Fruit fly (Drosophila melanogaster) whole organism, pupa: Measurements from ENCODE around the gene Ccn.

ENCODE experiments used
- CG10348 ChIP-seq: fragments of 200-800 bp; sonication (Bioruptor generic); IDR thresholded peaks from 2 replicates; pipeline ENCODE4 v1.3.6; 2022; ENCODE audit warnings: missing biosample characterization, missing genetic modification characterization
- CG12605 ChIP-seq: fragments of 200-800 bp; sonication (Bioruptor generic); IDR thresholded peaks from 2 replicates; pipeline ENCODE4 v1.3.6; 2022; ENCODE audit warnings: missing biosample characterization, missing genetic modification characterization
- CG13204 ChIP-seq: fragments of 200-800 bp; sonication (Bioruptor generic); optimal IDR thresholded peaks from 2 replicates; lab custom pipeline; 2018; ENCODE audit warnings: missing biosample characterization, mild to moderate bottlenecking, missing genetic modification characterization, moderate library complexity
- CG14655 ChIP-seq: fragments of 200-800 bp; sonication (Bioruptor generic); optimal IDR thresholded peaks from 3 replicates; lab custom pipeline; 2017; ENCODE audit warnings: mild to moderate bottlenecking, missing biosample characterization, missing genetic modification reagents, missing genetic modification characterization
- CG15710 ChIP-seq: fragments of 200-800 bp; sonication (Bioruptor generic); optimal IDR thresholded peaks from 2 replicates; lab custom pipeline; 2018; ENCODE audit warnings: missing biosample characterization, mild to moderate bottlenecking, missing genetic modification characterization, moderate library complexity
- CG17806 ChIP-seq: fragments of 200-800 bp; sonication (Bioruptor generic); optimal IDR thresholded peaks from 2 replicates; lab custom pipeline; 2018; ENCODE audit warnings: missing biosample characterization, mild to moderate bottlenecking, missing genetic modification characterization, moderate library complexity
- CG32121 ChIP-seq: fragments of 200-800 bp; sonication (Bioruptor generic); IDR thresholded peaks from 2 replicates; pipeline ENCODE4 v1.3.6; 2022; ENCODE audit warnings: missing biosample characterization, missing genetic modification characterization
- CG34367 ChIP-seq: fragments of 200-800 bp; sonication (Bioruptor generic); optimal IDR thresholded peaks from 2 replicates; lab custom pipeline; 2018; ENCODE audit warnings: missing biosample characterization, mild to moderate bottlenecking, missing genetic modification characterization
- CG4496 ChIP-seq: fragments of 200-800 bp; sonication (Bioruptor generic); IDR thresholded peaks from 3 replicates; pipeline ENCODE4 v1.3.6; 2022; ENCODE audit warnings: missing biosample characterization, missing genetic modification characterization
- CG8159 ChIP-seq: fragments of 200-800 bp; sonication (Bioruptor generic); optimal IDR thresholded peaks from 3 replicates; lab custom pipeline; 2018; ENCODE audit warnings: missing biosample characterization, mild to moderate bottlenecking, missing genetic modification characterization, moderate library complexity
- CG8301 ChIP-seq: fragments of 200-800 bp; sonication (Bioruptor generic); optimal IDR thresholded peaks from 2 replicates; lab custom pipeline; 2018; ENCODE audit warnings: missing biosample characterization, mild to moderate bottlenecking, missing genetic modification characterization
- CG9948 ChIP-seq: fragments of 200-800 bp; sonication (Bioruptor generic); optimal IDR thresholded peaks from 2 replicates; lab custom pipeline; 2018; ENCODE audit warnings: missing biosample characterization, mild to moderate bottlenecking, missing genetic modification characterization, moderate library complexity
- D1 ChIP-seq: fragments of 200-800 bp; sonication (Bioruptor generic); optimal IDR thresholded peaks from 2 replicates; lab custom pipeline; 2018; ENCODE audit warnings: missing biosample characterization, mild to moderate bottlenecking, missing genetic modification characterization, moderate library complexity
- EcR ChIP-seq: fragments of 200-800 bp; sonication (Bioruptor generic); optimal IDR thresholded peaks from 3 replicates; lab custom pipeline; 2019; ENCODE audit warnings: missing biosample characterization, missing genetic modification characterization, mild to moderate bottlenecking, moderate library complexity, missing genetic modification reagents
- Ets98B ChIP-seq: fragments of 200-800 bp; sonication (Bioruptor generic); IDR thresholded peaks from 2 replicates; pipeline ENCODE4 v1.3.6; 2022; ENCODE audit warnings: missing biosample characterization, missing genetic modification characterization
- Pif1A ChIP-seq: fragments of 200-800 bp; sonication (Bioruptor generic); optimal IDR thresholded peaks from 3 replicates; lab custom pipeline; 2016; ENCODE audit warnings: missing biosample characterization, missing genetic modification characterization
- Pif1B ChIP-seq: fragments of 200-800 bp; sonication (Bioruptor generic); optimal IDR thresholded peaks from 3 replicates; lab custom pipeline; 2016; ENCODE audit warnings: missing biosample characterization, missing genetic modification characterization
- Snoo ChIP-seq: fragments of 200-800 bp; sonication (Bioruptor generic); optimal IDR thresholded peaks from 3 replicates; lab custom pipeline; 2017; ENCODE audit warnings: missing biosample characterization, mild to moderate bottlenecking, missing genetic modification characterization, inconsistent platforms
- fd96Ca ChIP-seq: fragments of 200-800 bp; sonication (Bioruptor generic); IDR thresholded peaks from 3 replicates; pipeline ENCODE4 v1.3.6; 2022; ENCODE audit warnings: missing biosample characterization, missing genetic modification characterization
- gl ChIP-seq: fragments of 200-800 bp; sonication (Bioruptor generic); optimal IDR thresholded peaks from 2 replicates; lab custom pipeline; 2018; ENCODE audit warnings: missing biosample characterization, mild to moderate bottlenecking, missing genetic modification characterization
- rn ChIP-seq: fragments of 200-800 bp; sonication (Bioruptor generic); IDR thresholded peaks from 2 replicates; pipeline ENCODE4 v1.3.6; 2022; ENCODE audit warnings: missing biosample characterization, missing genetic modification characterization

Ccn gene

dm6 chr3L:17689579-17690191, at the start of gene Ccn:
Gene Ccn, plus strand, starts transcription at chr3L:17690015.
- no peak for TF ChIP-seq fd96Ca
- TF ChIP-seq Snoo (tag; lab: Kevin White, UChicago), result no peak

dm6 chr3L:17642017-17642416, 47.8 kb upstream of the Ccn start:
- TF ChIP-seq CG13204 (GFP tag; lab: Kevin White, UChicago), result no peak
- TF ChIP-seq Ets98B (GFP tag; lab: Robert Waterston, UW), result no peak
- no peak for TF ChIP-seq CG4496 (GFP tag; lab: Robert Waterston, UW)
- TF ChIP-seq CG10348 (GFP tag; lab: Robert Waterston, UW), result no peak
- no peak for TF ChIP-seq fd96Ca
- no peak for TF ChIP-seq CG12605 (GFP tag; lab: Robert Waterston, UW)
- no peak for TF ChIP-seq CG32121
- TF ChIP-seq EcR (GFP tag; lab: Kevin White, UChicago), result no peak
- TF ChIP-seq CG15710, result no peak
- TF ChIP-seq CG14655 (GFP tag; lab: Kevin White, UChicago), result no peak
- no peak for TF ChIP-seq rn (GFP tag; lab: Robert Waterston, UW)
- no peak for TF ChIP-seq Pif1A (GFP tag; lab: Kevin White, UChicago)
- TF ChIP-seq CG17806 (tag; lab: Kevin White, UChicago), result no peak
- TF ChIP-seq CG9948, result no peak
- TF ChIP-seq gl (tag; lab: Kevin White, UChicago), result no peak
- TF ChIP-seq Pif1B, result no peak
- TF ChIP-seq CG8301 (tag; lab: Kevin White, UChicago), result no peak
- TF ChIP-seq Snoo (tag; lab: Kevin White, UChicago), result no peak
- TF ChIP-seq CG34367 (tag; lab: Kevin White, UChicago), result no peak
- no peak for TF ChIP-seq CG8159
- TF ChIP-seq, all 21 proteins: peak for 0

dm6 chr3L:17643985-17644905, 45.6 kb upstream of the Ccn start:
- TF ChIP-seq gl (tag; lab: Kevin White, UChicago), result peak; percentile 28
- no peak for TF ChIP-seq CG8301 (tag; lab: Kevin White, UChicago)
- 0 out of 2 replicates have a peak, but pooled peaks have one; percentile 5 for TF ChIP-seq Ets98B (GFP tag; lab: Robert Waterston, UW)
- no peak for TF ChIP-seq D1 (tag; lab: Kevin White, UChicago)
- peak; percentile 43 for TF ChIP-seq EcR (GFP tag; lab: Kevin White, UChicago)
- TF ChIP-seq rn (GFP tag; lab: Robert Waterston, UW), result no peak
- TF ChIP-seq CG32121, result peak; percentile 22; the same call in 1 of the 2 replicates

- no peak for TF ChIP-seq EcR (GFP tag; lab: Kevin White, UChicago)
- peak; percentile 5 for TF ChIP-seq CG9948
- TF ChIP-seq CG12605 (GFP tag; lab: Robert Waterston, UW), result 0 out of 2 replicates have a peak, but pooled peaks have one; percentile 23
- no peak for TF ChIP-seq CG8301 (tag; lab: Kevin White, UChicago)
- TF ChIP-seq CG10348 (GFP tag; lab: Robert Waterston, UW), result no peak
- peak; percentile 17 for TF ChIP-seq CG17806 (tag; lab: Kevin White, UChicago)
- peak; percentile 3 for TF ChIP-seq CG15710
- no peak for TF ChIP-seq CG34367 (tag; lab: Kevin White, UChicago)
- no peak for TF ChIP-seq CG32121
- no peak for TF ChIP-seq gl (tag; lab: Kevin White, UChicago)
- TF ChIP-seq CG13204 (GFP tag; lab: Kevin White, UChicago), result no peak
- TF ChIP-seq rn (GFP tag; lab: Robert Waterston, UW), result no peak
- TF ChIP-seq Pif1B, result no peak
- no peak for TF ChIP-seq CG4496 (GFP tag; lab: Robert Waterston, UW)
- TF ChIP-seq D1 (tag; lab: Kevin White, UChicago), result peak; percentile 51
- TF ChIP-seq Ets98B (GFP tag; lab: Robert Waterston, UW), result peak; percentile 9; the same call in 1 of the 2 replicates
Measured at dm6 chr3L:17644906-17645244, 44.9 kb upstream of the Ccn start, which contains the start of gene Pep. Gene Pep, minus strand, starts transcription at chr3L:17645036.

- no peak for TF ChIP-seq D1 (tag; lab: Kevin White, UChicago)
- no peak for TF ChIP-seq fd96Ca
- TF ChIP-seq CG4496 (GFP tag; lab: Robert Waterston, UW), result no peak
- no peak for TF ChIP-seq Ets98B (GFP tag; lab: Robert Waterston, UW)
- TF ChIP-seq Snoo (tag; lab: Kevin White, UChicago), result no peak
- no peak for TF ChIP-seq CG15710
- TF ChIP-seq CG14655 (GFP tag; lab: Kevin White, UChicago), result no peak
- TF ChIP-seq CG34367 (tag; lab: Kevin White, UChicago), result no peak
- no peak for TF ChIP-seq CG13204 (GFP tag; lab: Kevin White, UChicago)
- TF ChIP-seq rn (GFP tag; lab: Robert Waterston, UW), result no peak
- TF ChIP-seq CG12605 (GFP tag; lab: Robert Waterston, UW), result no peak
- TF ChIP-seq CG10348 (GFP tag; lab: Robert Waterston, UW), result no peak
- no peak for TF ChIP-seq CG32121
Measured at dm6 chr3L:17646637-17647036, 43.2 kb upstream of the Ccn start, which contains the start of gene CG43085. Gene CG43085, minus strand, starts transcription at chr3L:17646737.
